Fruit fly (Drosophila melanogaster) whole organism, embryonic: ENCODE data around the gene cup.

Source experiments
- BtbVII ChIP-seq: fragments of 200-800 bp; sonication (Bioruptor generic); optimal IDR thresholded peaks from 3 replicates; lab custom pipeline; 2017; ENCODE audit warnings: missing biosample characterization, mild to moderate bottlenecking, missing genetic modification characterization
- Bteb2 ChIP-seq: fragments of 200-800 bp; sonication (Bioruptor generic); optimal IDR thresholded peaks from 2 replicates; lab custom pipeline; 2016; ENCODE audit warnings: missing biosample characterization, missing genetic modification characterization
- CG10431 ChIP-seq: fragments of 200-800 bp; sonication (Bioruptor generic); optimal IDR thresholded peaks from 3 replicates; lab custom pipeline; 2018; ENCODE audit warnings: missing biosample characterization, mild to moderate bottlenecking, missing genetic modification characterization
- CG10565 ChIP-seq: fragments of 200-800 bp; sonication (Bioruptor generic); optimal IDR thresholded peaks from 3 replicates; lab custom pipeline; 2016; ENCODE audit warnings: missing biosample characterization, mild to moderate bottlenecking, missing genetic modification characterization
- CG11504 ChIP-seq: fragments of 200-800 bp; sonication (Bioruptor generic); optimal IDR thresholded peaks from 3 replicates; lab custom pipeline; 2019; ENCODE audit warnings: missing biosample characterization, mild to moderate bottlenecking, missing genetic modification characterization, moderate library complexity
- CG12391 ChIP-seq: fragments of 200-800 bp; sonication (Bioruptor generic); optimal IDR thresholded peaks from 3 replicates; lab custom pipeline; 2018; ENCODE audit warnings: missing biosample characterization, mild to moderate bottlenecking, missing genetic modification characterization, moderate library complexity
- CG13894 ChIP-seq: fragments of 200-800 bp; sonication (Bioruptor generic); optimal IDR thresholded peaks from 3 replicates; lab custom pipeline; 2018; ENCODE audit warnings: missing biosample characterization, mild to moderate bottlenecking, missing genetic modification characterization, moderate library complexity
- CG14710 ChIP-seq: fragments of 200-800 bp; sonication (Bioruptor generic); optimal IDR thresholded peaks from 3 replicates; lab custom pipeline; 2019; ENCODE audit warnings: missing biosample characterization, mild to moderate bottlenecking, missing genetic modification characterization, moderate library complexity
- CG14860 ChIP-seq: fragments of 200-800 bp; sonication (Bioruptor generic); IDR thresholded peaks from 3 replicates; pipeline ENCODE4 v1.3.6; 2022; ENCODE audit warnings: missing biosample characterization, missing genetic modification characterization; ENCODE audit not compliant: partially characterized antibody
- CG15601 ChIP-seq: fragments of 200-800 bp; sonication (Bioruptor generic); optimal IDR thresholded peaks from 3 replicates; lab custom pipeline; 2019; ENCODE audit warnings: missing biosample characterization, mild to moderate bottlenecking, missing genetic modification characterization, moderate library complexity
- CG1602 ChIP-seq: fragments of 200-800 bp; sonication (Bioruptor generic); optimal IDR thresholded peaks from 3 replicates; lab custom pipeline; 2016; ENCODE audit warnings: missing biosample characterization, missing genetic modification characterization
- CG16815 ChIP-seq: fragments of 200-800 bp; sonication (Bioruptor generic); optimal IDR thresholded peaks from 3 replicates; lab custom pipeline; 2017; ENCODE audit warnings: missing biosample characterization, mild to moderate bottlenecking, missing genetic modification characterization
- CG32767 ChIP-seq: fragments of 200-800 bp; sonication (Bioruptor generic); IDR thresholded peaks from 2 replicates; pipeline ENCODE4 v1.3.6; 2022; ENCODE audit warnings: missing biosample characterization, missing genetic modification characterization
- CG34224 ChIP-seq: fragments of 200-800 bp; sonication (Bioruptor generic); IDR thresholded peaks from 3 replicates; pipeline ENCODE4 v1.3.6; 2022; ENCODE audit warnings: missing biosample characterization, missing genetic modification characterization; ENCODE audit not compliant: partially characterized antibody
- CG4820 ChIP-seq: fragments of 200-800 bp; sonication (Bioruptor generic); optimal IDR thresholded peaks from 3 replicates; lab custom pipeline; 2016; ENCODE audit warnings: missing biosample characterization, missing genetic modification characterization
- CG6175 ChIP-seq: fragments of 200-800 bp; sonication (Bioruptor generic); IDR thresholded peaks from 3 replicates; pipeline ENCODE4 v1.3.6; 2022; ENCODE audit warnings: missing biosample characterization, missing genetic modification characterization
- CG6272 ChIP-seq: fragments of 200-800 bp; sonication (Bioruptor generic); IDR thresholded peaks from 2 replicates; pipeline ENCODE4 v1.3.6; 2022; ENCODE audit warnings: missing biosample characterization, missing genetic modification characterization
- CG6683 ChIP-seq: fragments of 200-800 bp; sonication (Bioruptor generic); optimal IDR thresholded peaks from 2 replicates; lab custom pipeline; 2017; ENCODE audit warnings: missing biosample characterization, mild to moderate bottlenecking, missing genetic modification characterization, missing genetic modification reagents
- CG7839 ChIP-seq: fragments of 200-800 bp; sonication (Bioruptor generic); optimal IDR thresholded peaks from 3 replicates; lab custom pipeline; 2018; ENCODE audit warnings: missing biosample characterization, mild to moderate bottlenecking, missing genetic modification characterization, moderate library complexity
- CG7928 ChIP-seq: fragments of 200-800 bp; sonication (Bioruptor generic); optimal IDR thresholded peaks from 2 replicates; lab custom pipeline; 2017; ENCODE audit warnings: missing biosample characterization, mild to moderate bottlenecking, missing genetic modification characterization
- CG8359 ChIP-seq: fragments of 200-800 bp; sonication (Bioruptor generic); optimal IDR thresholded peaks from 2 replicates; lab custom pipeline; 2017; ENCODE audit warnings: missing biosample characterization, mild to moderate bottlenecking, missing genetic modification characterization, borderline replicate concordance
- CG9437 ChIP-seq: fragments of 200-800 bp; sonication (Bioruptor generic); optimal IDR thresholded peaks from 2 replicates; lab custom pipeline; 2018; ENCODE audit warnings: missing biosample characterization, mild to moderate bottlenecking, missing genetic modification characterization
- CTCF ChIP-seq: fragments of 200-800 bp; sonication (Bioruptor generic); optimal IDR thresholded peaks from 2 replicates; lab custom pipeline; 2017; ENCODE audit warnings: missing biosample characterization, mild to moderate bottlenecking, missing genetic modification characterization, moderate library complexity
- Dip2 ChIP-seq: fragments of 200-800 bp; sonication (Bioruptor generic); IDR thresholded peaks from 2 replicates; pipeline ENCODE4 v1.3.6; 2022; ENCODE audit warnings: missing biosample characterization, missing genetic modification characterization
- Ets65A ChIP-seq: fragments of 200-800 bp; sonication (Bioruptor generic); peaks from one replicate; lab custom pipeline; 2016; ENCODE audit warnings: missing biosample characterization, missing genetic modification characterization
- HLH54F ChIP-seq: fragments of 200-800 bp; sonication (Bioruptor generic); optimal IDR thresholded peaks from 3 replicates; lab custom pipeline; 2016; ENCODE audit warnings: missing biosample characterization, missing genetic modification characterization
- Hey ChIP-seq: fragments of 200-800 bp; sonication (Bioruptor generic); optimal IDR thresholded peaks from 3 replicates; lab custom pipeline; 2018; ENCODE audit warnings: missing biosample characterization, mild to moderate bottlenecking, missing genetic modification characterization
- HmgD ChIP-seq: fragments of 200-800 bp; sonication (Bioruptor generic); optimal IDR thresholded peaks from 3 replicates; lab custom pipeline; 2016; ENCODE audit warnings: missing biosample characterization, missing genetic modification characterization
- Hr78 ChIP-seq, 2 experiments: fragments of 200-800 bp in 1 of 2; fragments of >200 bp in 1 of 2; sonication (Bioruptor generic) in 1 of 2; optimal IDR thresholded peaks; 2 replicates each; lab custom pipeline; 2017 to 2019; ENCODE audit warnings: missing biosample characterization in 2 of 2, missing genetic modification characterization in 2 of 2, mild to moderate bottlenecking in 1 of 2, moderate library complexity in 1 of 2
- Mad ChIP-seq: fragments of 200-800 bp; sonication (Bioruptor generic); optimal IDR thresholded peaks from 2 replicates; lab custom pipeline; 2016; ENCODE audit warnings: missing biosample characterization, missing genetic modification characterization
- Sox100B ChIP-seq: fragments of 200-800 bp; sonication (Bioruptor generic); optimal IDR thresholded peaks from 3 replicates; lab custom pipeline; 2018; ENCODE audit warnings: missing biosample characterization, mild to moderate bottlenecking, missing genetic modification characterization
- Usf ChIP-seq: fragments of 200-800 bp; sonication (Bioruptor generic); optimal IDR thresholded peaks from 2 replicates; lab custom pipeline; 2017; ENCODE audit warnings: missing genotype, missing biosample characterization, missing genetic modification characterization
- YL-1 ChIP-seq: fragments of 200-800 bp; sonication (Bioruptor generic); optimal IDR thresholded peaks from 3 replicates; lab custom pipeline; 2017; ENCODE audit warnings: missing biosample characterization, mild to moderate bottlenecking, missing genetic modification characterization
- ash1 ChIP-seq: fragments of 200-800 bp; sonication (Bioruptor generic); optimal IDR thresholded peaks from 2 replicates; lab custom pipeline; 2018; ENCODE audit warnings: missing biosample characterization, mild to moderate bottlenecking, missing genetic modification characterization
- crol ChIP-seq: fragments of 200-800 bp; sonication (Bioruptor generic); IDR thresholded peaks from 2 replicates; pipeline ENCODE4 v1.3.6; 2022; ENCODE audit warnings: missing biosample characterization, missing genetic modification characterization
- crp ChIP-seq, 2 experiments: fragments of 200-800 bp; sonication (Bioruptor generic); optimal IDR thresholded peaks; 2 replicates in 1 of 2; 3 replicates in 1 of 2; lab custom pipeline; 2017; ENCODE audit warnings: missing biosample characterization in 2 of 2, missing genetic modification characterization in 2 of 2, mild to moderate bottlenecking in 1 of 2, moderate library complexity in 1 of 2
- ewg ChIP-seq: fragments of 200-800 bp; sonication (Bioruptor generic); optimal IDR thresholded peaks from 3 replicates; lab custom pipeline; 2017; ENCODE audit warnings: mild to moderate bottlenecking, missing biosample characterization, missing genetic modification reagents, missing genetic modification characterization
- gcm2 ChIP-seq: fragments of 200-800 bp; sonication (Bioruptor generic); optimal IDR thresholded peaks from 2 replicates; lab custom pipeline; 2016; ENCODE audit warnings: missing biosample characterization, missing genetic modification characterization
- lab ChIP-seq: fragments of 200-800 bp; sonication (Bioruptor generic); optimal IDR thresholded peaks from 3 replicates; lab custom pipeline; 2017; ENCODE audit warnings: missing biosample characterization, missing genetic modification characterization, mild to moderate bottlenecking, moderate library complexity, missing genetic modification reagents
- nerfin-1 ChIP-seq: fragments of 200-800 bp; sonication (Bioruptor generic); optimal IDR thresholded peaks from 3 replicates; lab custom pipeline; 2019; ENCODE audit warnings: missing biosample characterization, mild to moderate bottlenecking, missing genetic modification characterization, moderate library complexity
- phol ChIP-seq: fragments of 200-800 bp; sonication (Bioruptor generic); optimal IDR thresholded peaks from 3 replicates; lab custom pipeline; 2018; ENCODE audit warnings: missing biosample characterization, mild to moderate bottlenecking, missing genetic modification characterization, moderate library complexity
- pnt ChIP-seq: fragments of 200-800 bp; sonication (Bioruptor generic); optimal IDR thresholded peaks from 3 replicates; lab custom pipeline; 2016; ENCODE audit warnings: missing biosample characterization, missing genetic modification characterization
- ro ChIP-seq: fragments of 200-800 bp; sonication (Bioruptor generic); IDR thresholded peaks from 2 replicates; pipeline ENCODE4 v1.3.6; 2022; ENCODE audit warnings: missing biosample characterization, missing genetic modification characterization
- sens-2 ChIP-seq: fragments of 200-800 bp; sonication (Bioruptor generic); IDR thresholded peaks from 2 replicates; pipeline ENCODE4 v1.3.6; 2022; ENCODE audit warnings: missing biosample characterization, missing genetic modification characterization
- sim ChIP-seq: fragments of 200-800 bp; sonication (Bioruptor generic); IDR thresholded peaks from 2 replicates; pipeline ENCODE4 v1.3.6; 2022; ENCODE audit warnings: missing biosample characterization, missing genetic modification characterization
- sr ChIP-seq: fragments of 200-800 bp; sonication (Bioruptor generic); IDR thresholded peaks from 3 replicates; pipeline ENCODE4 v1.3.6; 2022; ENCODE audit warnings: missing biosample characterization, missing genetic modification characterization
- tgo ChIP-seq: fragments of 200-800 bp; sonication (Bioruptor generic); IDR thresholded peaks from 3 replicates; pipeline ENCODE4 v1.3.6; 2022; ENCODE audit warnings: missing biosample characterization, missing genetic modification characterization
- toy ChIP-seq: fragments of 200-800 bp; sonication (Bioruptor generic); IDR thresholded peaks from 2 replicates; pipeline ENCODE4 v1.3.6; 2022; ENCODE audit warnings: missing biosample characterization, missing genetic modification characterization
- unpg ChIP-seq: fragments of 200-800 bp; sonication (Bioruptor generic); optimal IDR thresholded peaks from 3 replicates; lab custom pipeline; 2018; ENCODE audit warnings: missing biosample characterization, mild to moderate bottlenecking, missing genetic modification characterization, moderate library complexity

cup gene

dm6 chr2L:6673211-6674012 is 9.9 kb downstream of the cup start, which contains the start of gene Spn27A (continued):
- TF ChIP-seq Bteb2 (GFP tag; lab: Kevin White, UChicago) (peak; percentile 10), pnt (peak; percentile 55), Usf (GFP tag; lab: Kevin White, UChicago) (no peak), Ets65A (peak; percentile 95), crol (peak; percentile 70), gcm2 (no peak), HmgD (GFP tag; lab: Kevin White, UChicago) (peak; percentile 36), CG1602 (GFP tag; lab: Kevin White, UChicago) (peak; percentile 46), CG6175 (GFP tag; lab: Robert Waterston, UW) (no peak; the same call in 2 of the 3 replicates), CG13894 (tag; lab: Kevin White, UChicago) (peak; percentile 15), Hey (tag; lab: Kevin White, UChicago) (no peak), CG7928 (GFP tag; lab: Kevin White, UChicago) (peak; percentile 24), Sox100B (peak; percentile 59), ewg (peak; percentile 33), lab (GFP tag; lab: Kevin White, UChicago) (no peak), CG4820 (GFP tag; lab: Kevin White, UChicago) (peak; percentile 55), Dip2 (GFP tag; lab: Robert Waterston, UW) (no peak), CG9437 (GFP tag; lab: Kevin White, UChicago) (peak; percentile 56), CG12391 (peak; percentile 72), sr (no peak), Mad (no peak), HLH54F (GFP tag; lab: Kevin White, UChicago) (peak; percentile 70), crp (GFP tag; optimal IDR thresholded peaks at IDR 0.05; lab: Kevin White, UChicago) (peak; percentile 88 to 97), CG6683 (GFP tag; lab: Kevin White, UChicago) (no peak), unpg (peak; percentile 61), Hr78 (GFP tag; optimal IDR thresholded peaks at IDR 0.05; lab: Kevin White, UChicago) (no peak), CG32767 (GFP tag; lab: Robert Waterston, UW) (peak; percentile 20; the same call in 1 of the 2 replicates), nerfin-1 (tag; lab: Kevin White, UChicago) (peak; percentile 76), YL-1 (GFP tag; lab: Kevin White, UChicago) (peak; percentile 45), ro (GFP tag; lab: Robert Waterston, UW) (0 out of 2 replicates have a peak, but pooled peaks have one; percentile 8), BtbVII (GFP tag; lab: Kevin White, UChicago) (peak; percentile 64), CG14860 (GFP tag; lab: Robert Waterston, UW) (no peak), CG16815 (GFP tag; lab: Kevin White, UChicago) (no peak), tgo (GFP tag; lab: Robert Waterston, UW) (peak; percentile 32; the same call in 1 of the 3 replicates), sim (GFP tag; lab: Robert Waterston, UW) (peak; percentile 28; the same call in 1 of the 2 replicates), CG15601 (tag; lab: Kevin White, UChicago) (peak; percentile 62), CG10565 (GFP tag; lab: Kevin White, UChicago) (no peak), CG10431 (GFP tag; lab: Kevin White, UChicago) (no peak), sens-2 (GFP tag; lab: Robert Waterston, UW) (peak; percentile 7; the same call in 1 of the 2 replicates), CG14710 (tag; lab: Kevin White, UChicago) (peak; percentile 75), phol (tag; lab: Kevin White, UChicago) (peak; percentile 78), CG7839 (tag; lab: Kevin White, UChicago) (no peak), CG34224 (GFP tag; lab: Robert Waterston, UW) (peak; percentile 37; the same call in 2 of the 3 replicates), CG11504 (no peak), CG8359 (GFP tag; lab: Kevin White, UChicago) (no peak), CG6272 (no peak), ash1 (GFP tag; lab: Kevin White, UChicago) (no peak), toy (GFP tag; lab: Robert Waterston, UW) (no peak), CTCF (GFP tag; lab: Kevin White, UChicago) (peak; percentile 31)
